Fruit fly (Drosophila melanogaster): ENCODE data around the gene Sbat.

Sbat gene

DNA sequence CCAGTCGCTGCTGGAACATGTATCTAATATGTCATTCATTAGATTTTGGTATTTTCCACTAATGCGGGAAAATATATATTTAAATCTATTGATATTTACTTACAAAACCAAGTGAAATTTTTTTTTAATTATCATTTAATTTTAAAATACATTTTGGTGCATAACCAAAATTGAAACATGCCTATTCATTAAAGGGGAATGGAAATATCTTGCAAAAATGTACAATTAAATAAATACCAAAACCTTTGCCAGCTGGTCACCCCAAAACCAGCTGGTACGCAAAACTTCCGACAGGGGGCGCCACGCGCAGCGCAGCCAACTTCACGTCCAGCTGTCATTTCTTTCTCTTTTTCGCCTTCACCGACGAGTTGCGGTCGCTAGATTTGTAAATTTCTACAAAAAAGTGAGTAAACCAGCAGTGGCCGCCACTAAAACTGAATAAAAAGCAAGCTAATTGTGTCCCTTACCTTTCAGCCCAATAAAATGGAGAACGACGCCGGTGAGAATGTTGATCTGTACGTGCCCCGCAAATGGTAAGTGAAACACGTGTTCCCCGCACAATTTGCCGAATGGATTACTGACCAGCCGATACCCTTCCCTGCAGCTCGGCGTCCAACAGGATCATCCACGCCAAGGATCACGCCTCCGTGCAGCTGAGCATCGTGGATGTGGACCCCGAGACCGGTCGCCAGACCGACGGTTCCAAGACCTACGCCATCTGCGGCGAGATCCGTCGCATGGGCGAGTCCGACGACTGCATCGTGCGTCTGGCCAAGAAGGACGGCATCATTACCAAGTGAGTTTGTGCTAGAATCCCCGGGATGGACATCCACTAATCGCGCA is 22.1 kb upstream of the Sbat start, which contains the start of the genes CG3104 and RpS21 (continued):
- TF ChIP-seq seq (GFP tag; IDR thresholded peaks at IDR 0.05) (no peak), twi (tag; optimal IDR thresholded peaks at IDR 0.05) (peak; percentile 78), Mad (GFP tag; optimal IDR thresholded peaks at IDR 0.05) (peak; percentile 87), nerfin-1 (tag; optimal IDR thresholded peaks at IDR 0.05) (peak; percentile 76), hbn (GFP tag; IDR thresholded peaks at IDR 0.05; ENCODE audit: partially characterized antibody) (no peak), Sry-β (GFP tag; optimal IDR thresholded peaks at IDR 0.05) (peak; percentile 30), D19B (GFP tag; optimal IDR thresholded peaks at IDR 0.05) (peak; percentile 56), CG5953 (GFP tag; IDR thresholded peaks at IDR 0.05) (peak; percentile 92), CG18476 (GFP tag; optimal IDR thresholded peaks at IDR 0.05) (peak; percentile 68), Dfd (GFP tag; optimal IDR thresholded peaks at IDR 0.05) (no peak), gsb (GFP tag; IDR thresholded peaks at IDR 0.05) (peak; percentile 81), CG6765 (GFP tag; optimal IDR thresholded peaks at IDR 0.05) (peak; percentile 92), lov (optimal IDR thresholded peaks at IDR 0.05) (no peak), lov (GFP tag; IDR thresholded peaks at IDR 0.05) (peak; percentile 94), inv (GFP tag; IDR thresholded peaks at IDR 0.05; ENCODE audit: partially characterized antibody) (no peak), pum (GFP tag; optimal IDR thresholded peaks at IDR 0.05) (peak; percentile 65), CG7271 (tag; optimal IDR thresholded peaks at IDR 0.05) (peak; percentile 47), Oli (tag; optimal IDR thresholded peaks at IDR 0.05) (peak; percentile 62), CG10565 (GFP tag; optimal IDR thresholded peaks at IDR 0.05) (peak; percentile 66), shn (GFP tag; optimal IDR thresholded peaks at IDR 0.05) (peak; percentile 81), ranshi (GFP tag; IDR thresholded peaks at IDR 0.05) (peak; percentile 96), zfh2 (GFP tag; optimal IDR thresholded peaks at IDR 0.05) (peak; percentile 86), CG12071 (GFP tag; optimal IDR thresholded peaks at IDR 0.05) (peak; percentile 80), Rx (GFP tag; IDR thresholded peaks at IDR 0.05) (peak; percentile 90), sens-2 (GFP tag; IDR thresholded peaks at IDR 0.05) (peak; percentile 89), CG6689 (GFP tag; IDR thresholded peaks at IDR 0.05) (peak; percentile 62), Atf-2 (GFP tag; optimal IDR thresholded peaks at IDR 0.05) (peak; percentile 64), unpg (GFP tag; optimal IDR thresholded peaks at IDR 0.05) (peak; percentile 56), CG2202 (tag; optimal IDR thresholded peaks at IDR 0.05) (peak; percentile 46), run (tag; optimal IDR thresholded peaks at IDR 0.05) (peak; percentile 65), CG4282 (GFP tag; optimal IDR thresholded peaks at IDR 0.05) (peak; percentile 75), fd3F (GFP tag; optimal IDR thresholded peaks at IDR 0.05) (peak; percentile 73), Elba2 (GFP tag; optimal IDR thresholded peaks at IDR 0.05) (no peak), CG7928 (GFP tag; optimal IDR thresholded peaks at IDR 0.05) (peak; percentile 68), MESR4 (GFP tag; optimal IDR thresholded peaks at IDR 0.05) (peak; percentile 98), CG7987 (GFP tag; optimal IDR thresholded peaks at IDR 0.05) (peak; percentile 96), odd (GFP tag; optimal IDR thresholded peaks at IDR 0.05) (peak; percentile 80), CG16779 (GFP tag; IDR thresholded peaks at IDR 0.05) (peak; percentile 94), Ravus (GFP tag; IDR thresholded peaks at IDR 0.05) (peak; percentile 54), CG6813 (GFP tag; optimal IDR thresholded peaks at IDR 0.05) (peak; percentile 67), Fer2 (tag; optimal IDR thresholded peaks at IDR 0.05) (peak; percentile 74), Fer1 (GFP tag; optimal IDR thresholded peaks at IDR 0.05) (peak; percentile 85), emc (GFP tag; optimal IDR thresholded peaks at IDR 0.05) (peak; percentile 88), CG11723 (GFP tag; optimal IDR thresholded peaks at IDR 0.05) (peak; percentile 88), NC2β (GFP tag; optimal IDR thresholded peaks at IDR 0.05) (peak; percentile 93), CG43689 (GFP tag; IDR thresholded peaks at IDR 0.05) (no peak; the same call in none of the 2 replicates), CG12219 (GFP tag; optimal IDR thresholded peaks at IDR 0.05) (peak; percentile 61), sob (GFP tag; IDR thresholded peaks at IDR 0.05) (peak; percentile 94), CG5180 (GFP tag; optimal IDR thresholded peaks at IDR 0.05) (peak; percentile 44)
